Worm (Caenorhabditis elegans): ENCODE measurements around the gene dhp-2.

- no peak for TF ChIP-seq pbrm-1 (GFP tag; IDR thresholded peaks at IDR 0.05)
- TF ChIP-seq ama-1 (optimal IDR thresholded peaks at IDR 0.05) = no peak
- no peak for TF ChIP-seq ama-1 (GFP tag; optimal IDR thresholded peaks at IDR 0.05)
These were observed 29.8 kb downstream of the dhp-2 start for ce11 chrIV:10007758-10008157.
